Worm (Caenorhabditis elegans) whole organism, L3 larva: ENCODE data around the gene clec-180.

ENCODE experiments used
- ceh-9 ChIP-seq: sonication (generic microtip); optimal IDR thresholded peaks from 2 replicates; lab custom pipeline; 2018; ENCODE audit warnings: missing biosample characterization, missing genetic modification characterization
- nhr-11 ChIP-seq: fragments of 150-350 bp; optimal IDR thresholded peaks from 2 replicates; lab custom pipeline; 2014; ENCODE audit warnings: missing biosample characterization, missing genetic modification characterization

DNA sequence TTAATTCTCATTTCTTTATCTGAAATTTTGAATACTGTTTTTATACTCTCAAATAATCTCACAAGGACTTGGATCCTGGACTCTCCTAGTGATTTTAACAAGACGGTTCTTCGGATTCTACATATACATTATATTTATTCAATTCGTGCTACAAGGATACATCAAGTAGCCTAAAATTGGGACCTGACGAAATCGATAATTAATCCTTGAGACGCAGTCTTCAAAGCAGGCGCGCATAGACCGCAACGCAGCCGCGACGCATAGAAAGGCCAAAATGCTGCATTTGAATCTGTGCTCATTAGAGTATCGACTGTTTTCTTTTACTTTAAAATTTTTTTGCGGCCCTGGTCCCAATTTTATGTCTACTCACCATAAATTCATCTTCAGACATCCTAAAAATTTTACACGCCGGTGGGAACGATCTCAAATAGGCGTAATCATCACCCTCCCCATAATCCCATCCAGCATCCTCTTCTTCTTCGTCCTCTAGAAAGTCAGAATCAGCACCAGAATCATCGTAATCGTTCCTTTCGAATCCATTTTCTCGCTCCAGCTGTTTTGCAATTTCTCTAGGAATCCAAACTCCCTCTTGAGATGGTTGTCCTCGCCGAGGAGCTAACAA lies 6.6 kb downstream of the clec-180 start, which contains the start of gene cec-4:
- TF ChIP-seq nhr-11 (tag; lab: Kevin White, UChicago): no peak
- TF ChIP-seq ceh-9 (tag; lab: Kevin White, UChicago): no peak
